Fruit fly (Drosophila melanogaster): ENCODE measurements around the gene GstD6.

The GstD6 gene

dm6 chr3R:12402935-12403334 lies 26.0 kb downstream of the GstD6 start:
- TF ChIP-seq Vsx2 (GFP tag; optimal IDR thresholded peaks at IDR 0.05; ENCODE audit: partially characterized antibody) (no peak), h (GFP tag; optimal IDR thresholded peaks at IDR 0.05) (peak; percentile 99), sage (GFP tag; optimal IDR thresholded peaks at IDR 0.05) (peak; percentile 99), HLH106 (tag; optimal IDR thresholded peaks at IDR 0.05) (peak; percentile 98), br (GFP tag; optimal IDR thresholded peaks at IDR 0.05) (peak; percentile 95), Abd-B (GFP tag; optimal IDR thresholded peaks at IDR 0.05) (no peak), dmrt93B (GFP tag; optimal IDR thresholded peaks at IDR 0.05) (peak; percentile 99), Hnf4 (GFP tag; optimal IDR thresholded peaks at IDR 0.05) (peak; percentile 94), ey (GFP tag; optimal IDR thresholded peaks at IDR 0.05) (peak; percentile 89), foxo (GFP tag; optimal IDR thresholded peaks at IDR 0.05) (peak; percentile 89 to 96), fru (GFP tag; optimal IDR thresholded peaks at IDR 0.05) (peak; percentile 94), usp (GFP tag; optimal IDR thresholded peaks at IDR 0.05) (no peak), woc (GFP tag; optimal IDR thresholded peaks at IDR 0.05) (peak; percentile 86), Rel (GFP tag; optimal IDR thresholded peaks at IDR 0.05) (peak; percentile 90), Rel (tag; optimal IDR thresholded peaks at IDR 0.05) (peak; percentile 93), Hr78 (GFP tag; optimal IDR thresholded peaks at IDR 0.05) (no peak), rgr (GFP tag; optimal IDR thresholded peaks at IDR 0.05) (peak; percentile 97), sv (GFP tag; optimal IDR thresholded peaks at IDR 0.05) (peak; percentile 94), CrebA (GFP tag; optimal IDR thresholded peaks at IDR 0.05; ENCODE audit: borderline replicate concordance) (no peak), pan (optimal IDR thresholded peaks at IDR 0.05) (no peak), N (GFP tag; optimal IDR thresholded peaks at IDR 0.05) (no peak), Sp1 (GFP tag; optimal IDR thresholded peaks at IDR 0.05) (peak; percentile 99), OdsH (GFP tag; optimal IDR thresholded peaks at IDR 0.05) (peak; percentile 95), brk (GFP tag; optimal IDR thresholded peaks at IDR 0.05) (peak; percentile 95), Dfd (GFP tag; optimal IDR thresholded peaks at IDR 0.05) (no peak), CG32264 (GFP tag; optimal IDR thresholded peaks at IDR 0.05) (peak; percentile 94), tai (GFP tag; optimal IDR thresholded peaks at IDR 0.05) (no peak), dl (GFP tag; optimal IDR thresholded peaks at IDR 0.05; ENCODE audit: insufficient read depth in 1 of 2, partially characterized antibody in 2 of 2) (no peak), lola (GFP tag; optimal IDR thresholded peaks at IDR 0.05) (no peak), Hr83 (GFP tag; optimal IDR thresholded peaks at IDR 0.05; ENCODE audit: poor library complexity, severe bottlenecking) (peak; percentile 92), Dif (GFP tag; optimal IDR thresholded peaks at IDR 0.05; ENCODE audit: partially characterized antibody) (no peak), jim (GFP tag; optimal IDR thresholded peaks at IDR 0.05) (no peak), Myc (optimal IDR thresholded peaks at IDR 0.05) (no peak), Jra (GFP tag; optimal IDR thresholded peaks at IDR 0.05) (peak; percentile 84), Mio (GFP tag; optimal IDR thresholded peaks at IDR 0.05) (peak; percentile 59), psq (GFP tag; optimal IDR thresholded peaks at IDR 0.05) (peak; percentile 84), dsf (GFP tag; optimal IDR thresholded peaks at IDR 0.05; ENCODE audit: borderline replicate concordance) (peak; percentile 88), CG9705 (GFP tag; optimal IDR thresholded peaks at IDR 0.05) (peak; percentile 100), GATAd (GFP tag; optimal IDR thresholded peaks at IDR 0.05) (peak; percentile 36)

- TF ChIP-seq usp (GFP tag; optimal IDR thresholded peaks at IDR 0.05) = no peak
- TF ChIP-seq Dif (GFP tag; optimal IDR thresholded peaks at IDR 0.05; ENCODE audit: partially characterized antibody) = no peak
- no peak for TF ChIP-seq tai (GFP tag; optimal IDR thresholded peaks at IDR 0.05)
- TF ChIP-seq jim (GFP tag; optimal IDR thresholded peaks at IDR 0.05) = no peak
Observed at dm6 chr3R:12405134-12405533, 28.2 kb downstream of the GstD6 start.

dm6 chr3R:12405928-12406234 lies 29.0 kb downstream of the GstD6 start, which contains the start of gene Cyp9f2:
Gene Cyp9f2, minus strand, starts transcription at chr3R:12406028.
- TF ChIP-seq br (GFP tag; optimal IDR thresholded peaks at IDR 0.05) (no peak), usp (GFP tag; optimal IDR thresholded peaks at IDR 0.05) (no peak), Abd-B (GFP tag; optimal IDR thresholded peaks at IDR 0.05) (no peak), dmrt93B (GFP tag; optimal IDR thresholded peaks at IDR 0.05) (no peak)

All from whole organism, wandering third instar larva.